Worm (Caenorhabditis elegans) whole organism, early embryonic: Measurements from ENCODE around the gene clh-3.

Experiments used
- ama-1 ChIP-seq: fragments of 150-350 bp; optimal IDR thresholded peaks from 2 replicates; lab custom pipeline; 2014
- hmg-4 ChIP-seq: fragments of 200-800 bp; sonication (Bioruptor generic); optimal IDR thresholded peaks from 2 replicates; lab custom pipeline; 2018; ENCODE audit warnings: mild to moderate bottlenecking, missing genetic modification characterization, missing compliant biosample characterization
- sea-1 ChIP-seq: fragments of 200-800 bp; sonication (Bioruptor generic); conservative IDR thresholded peaks from 2 replicates; pipeline ENCODE4 v1.3.6; 2022; ENCODE audit warnings: missing genetic modification characterization, missing compliant biosample characterization

DNA sequence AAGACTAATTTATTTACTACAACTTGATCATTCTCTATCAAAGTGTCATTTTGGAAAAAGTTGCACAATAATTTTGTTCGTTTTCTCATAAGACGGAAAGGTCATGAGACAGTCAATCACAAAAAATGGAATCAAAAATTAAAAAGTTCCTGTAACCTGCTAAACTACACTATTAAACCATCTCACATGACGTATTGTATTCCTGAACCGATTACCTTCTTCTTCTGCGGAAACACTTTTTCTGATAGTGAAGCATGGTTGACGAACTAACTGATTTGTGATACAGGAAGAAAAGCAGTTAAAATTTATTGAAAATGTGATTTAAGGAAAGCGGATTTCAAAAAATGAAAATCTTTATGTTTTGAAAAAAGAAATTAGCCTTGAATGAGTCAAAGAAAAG is 44.1 kb upstream of the clh-3 start:
- TF ChIP-seq sea-1 (GFP tag; lab: Robert Waterston, UW) (no peak), hmg-4 (GFP tag; lab: Kevin White, UChicago) (no peak), ama-1 (lab: Kevin White, UChicago) (no peak)
